Worm (Caenorhabditis elegans): ENCODE results near the gene glt-3.

Gene glt-3

ce11 chrIV:10129957-10130356 lies at the start of gene glt-3:
glt-3 (plus strand) TSS chrIV:10130257.
- no peak for TF ChIP-seq unc-62 (GFP tag; optimal IDR thresholded peaks at IDR 0.05)

DNA sequence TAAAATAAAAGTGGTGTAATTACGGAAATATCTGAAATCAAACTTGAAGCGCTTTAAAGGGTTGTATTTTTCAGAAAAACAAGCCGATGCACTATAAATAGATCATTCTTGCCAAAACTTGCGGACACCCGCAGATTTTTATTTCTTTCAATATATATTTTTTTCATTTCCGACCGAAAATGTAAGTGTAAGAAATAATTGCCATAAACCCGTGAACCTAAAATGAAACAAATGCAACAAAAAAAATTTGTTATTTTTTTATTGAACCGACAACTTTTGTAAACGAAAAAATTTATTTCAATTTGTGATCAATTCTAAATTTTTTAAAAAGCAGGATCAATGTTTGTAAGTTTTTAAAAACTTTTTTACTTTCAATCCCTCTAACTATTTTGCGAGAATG lies 49.2 kb upstream of the glt-3 start, which contains the start of gene W01B6.6:
TSS of gene W01B6.6 (plus strand) at position 301 of the 400 bp plus-strand sequence.
- no peak for TF ChIP-seq unc-62 (GFP tag; optimal IDR thresholded peaks at IDR 0.05)

- no peak for TF ChIP-seq unc-62 (GFP tag; optimal IDR thresholded peaks at IDR 0.05)
Observed at ce11 chrIV:10084323-10084959, 45.6 kb upstream of the glt-3 start, which contains the start of gene W01B6.8. W01B6.8 (minus strand) TSS chrIV:10084373.

ce11 chrIV:10085401-10086187 lies 44.5 kb upstream of the glt-3 start, which contains the start of the genes col-2 and ndc-80:
col-2 (minus strand) TSS chrIV:10085451.
ndc-80 (plus strand) TSS chrIV:10086137.
- no peak for TF ChIP-seq unc-62 (GFP tag; optimal IDR thresholded peaks at IDR 0.05)

- no peak for TF ChIP-seq unc-62 (GFP tag; optimal IDR thresholded peaks at IDR 0.05)
Observed at ce11 chrIV:10089777-10090176, 40.3 kb upstream of the glt-3 start, which contains the start of gene ttr-39. ttr-39 (minus strand) TSS chrIV:10089877.

- TF ChIP-seq unc-62 (GFP tag; optimal IDR thresholded peaks at IDR 0.05) = no peak
Observed at ce11 chrIV:10090358-10090757, 39.7 kb upstream of the glt-3 start, which contains the start of gene ttbk-5. ttbk-5 (plus strand) TSS chrIV:10090658.

DNA sequence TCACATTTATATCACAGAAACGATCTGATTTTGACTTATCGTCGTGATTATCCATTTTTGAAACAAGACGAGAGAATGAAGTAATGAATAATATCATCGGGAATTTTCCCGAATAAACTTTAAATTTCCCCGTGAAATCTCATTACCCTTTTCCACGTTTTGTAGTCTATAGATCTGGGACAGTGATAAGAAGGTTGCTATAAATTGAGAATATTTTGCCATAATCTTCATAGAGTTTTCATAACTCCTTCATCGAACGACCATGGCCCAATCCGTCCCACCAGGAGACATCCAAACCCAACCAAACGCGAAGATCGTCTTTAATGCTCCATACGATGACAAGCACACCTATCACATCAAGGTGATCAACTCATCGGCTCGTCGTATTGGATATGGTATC lies 34.9 kb upstream of the glt-3 start, which contains the start of the genes C04G2.5 and msp-36:
TSS of gene C04G2.5 (minus strand) at position 101 of the 400 bp plus-strand sequence.
TSS of gene msp-36 (plus strand) at position 263 of the 400 bp plus-strand sequence.
- TF ChIP-seq unc-62 (GFP tag; optimal IDR thresholded peaks at IDR 0.05) = no peak

ce11 chrIV:10096881-10097280 lies 33.2 kb upstream of the glt-3 start, which contains the start of gene dis-3:
dis-3 (plus strand) TSS chrIV:10097202.
- no peak for TF ChIP-seq unc-62 (GFP tag; optimal IDR thresholded peaks at IDR 0.05)

DNA sequence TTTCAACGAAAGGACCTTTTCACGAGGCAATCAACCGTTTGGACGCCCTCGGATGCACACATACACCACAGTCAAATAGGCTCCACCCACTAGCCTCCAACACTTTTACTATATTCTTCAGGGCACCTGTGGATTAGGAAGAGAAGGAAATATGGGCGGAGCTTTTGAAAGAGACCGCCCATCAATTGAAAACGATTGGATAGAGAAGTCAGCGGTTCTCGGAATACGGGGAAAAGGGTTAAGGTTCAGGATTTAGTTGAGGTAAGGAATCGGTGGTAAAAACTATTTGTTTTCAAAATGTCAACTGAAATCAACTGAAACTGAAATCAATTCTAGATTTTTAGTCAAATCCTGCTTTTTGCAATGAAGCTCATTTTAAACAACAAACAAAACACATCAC lies 19.6 kb upstream of the glt-3 start, which contains the start of gene egl-38:
TSS of gene egl-38 (minus strand) at position 101 of the 400 bp plus-strand sequence.
- TF ChIP-seq unc-62 (GFP tag; optimal IDR thresholded peaks at IDR 0.05) = no peak

- TF ChIP-seq unc-62 (GFP tag; optimal IDR thresholded peaks at IDR 0.05) = no peak
Observed at ce11 chrIV:10110870-10111269, 19.2 kb upstream of the glt-3 start.

DNA sequence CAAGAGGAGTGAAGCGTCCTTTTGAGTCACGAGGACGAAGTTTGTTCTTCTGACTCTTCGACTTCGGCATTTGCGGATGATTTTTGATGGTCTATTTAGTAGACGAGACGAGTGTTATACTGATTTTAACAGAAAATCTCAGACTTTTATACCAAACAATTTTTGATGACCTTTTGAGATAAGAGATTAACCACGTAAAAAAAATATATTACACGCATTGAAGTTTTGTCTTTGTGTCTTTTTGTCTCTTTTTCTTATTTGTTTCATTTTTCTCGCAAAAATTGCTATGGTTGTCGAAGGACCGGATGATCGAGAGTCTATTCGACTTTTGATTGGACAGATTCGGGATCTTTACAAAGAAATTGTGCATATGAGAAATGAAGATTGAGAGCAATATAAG lies 18.6 kb upstream of the glt-3 start, which contains the start of gene spch-1:
TSS of gene spch-1 (minus strand) at position 101 of the 400 bp plus-strand sequence.
- TF ChIP-seq unc-62 (GFP tag; optimal IDR thresholded peaks at IDR 0.05) = no peak

ce11 chrIV:10112570-10112969 lies 17.5 kb upstream of the glt-3 start, which contains the start of gene nsph-3.2:
nsph-3.2 (plus strand) TSS chrIV:10112870.
- no peak for TF ChIP-seq unc-62 (GFP tag; optimal IDR thresholded peaks at IDR 0.05)

ce11 chrIV:10115142-10115541 lies 14.9 kb upstream of the glt-3 start, which contains the start of gene C04G2.10:
C04G2.10 (plus strand) TSS chrIV:10115442.
- TF ChIP-seq unc-62 (GFP tag; optimal IDR thresholded peaks at IDR 0.05) = no peak

ce11 chrIV:10116765-10117164 lies 13.3 kb upstream of the glt-3 start:
- no peak for TF ChIP-seq unc-62 (GFP tag; optimal IDR thresholded peaks at IDR 0.05)

- TF ChIP-seq unc-62 (GFP tag; optimal IDR thresholded peaks at IDR 0.05) = no peak
Observed at ce11 chrIV:10122205-10122604, 7.9 kb upstream of the glt-3 start, which contains the start of gene irld-21. irld-21 (minus strand) TSS chrIV:10122305.

DNA sequence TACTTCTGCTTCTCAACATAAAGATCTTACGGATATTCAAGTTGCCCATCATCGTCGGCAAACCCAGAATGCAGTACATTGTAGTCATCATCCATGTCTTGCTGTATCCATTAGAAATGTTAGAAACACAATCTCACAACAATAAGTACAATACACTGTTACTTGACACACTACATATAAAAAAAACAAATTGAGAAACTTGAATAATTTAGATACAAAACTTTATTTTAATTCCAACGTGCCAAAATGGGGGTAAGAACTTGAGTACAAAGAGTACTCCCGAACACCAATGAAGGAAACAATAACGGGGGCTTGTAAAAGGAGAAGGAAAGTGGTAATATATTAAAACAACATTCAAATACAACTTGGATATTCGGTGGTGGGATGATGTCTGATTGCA lies 3.5 kb upstream of the glt-3 start, which contains the start of gene ctf-18:
TSS of gene ctf-18 (minus strand) at position 101 of the 400 bp plus-strand sequence.
- no peak for TF ChIP-seq unc-62 (GFP tag; optimal IDR thresholded peaks at IDR 0.05)

Measured in whole organism, dauer.